Worm (Caenorhabditis elegans): ENCODE measurements around the gene dyf-2.

dyf-2 gene

DNA sequence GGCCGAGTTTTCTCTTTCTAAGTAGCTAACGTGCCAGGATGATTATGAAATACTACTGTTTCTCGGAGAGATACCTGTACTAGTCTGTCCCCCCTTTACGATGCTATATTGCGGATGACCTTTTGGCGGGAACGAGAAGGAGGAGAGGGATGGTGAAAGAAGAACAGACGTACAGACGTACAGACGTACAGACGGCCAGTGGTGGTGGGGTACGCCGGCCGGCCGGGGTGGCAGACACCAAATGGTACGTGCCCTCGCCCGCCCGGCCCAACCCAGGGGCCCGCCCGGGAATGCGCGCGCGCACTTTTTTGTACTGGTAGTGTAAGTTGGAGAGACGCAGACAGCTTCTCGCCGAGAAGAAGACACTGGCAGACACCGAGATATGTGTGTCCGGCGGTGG lies 34.8 kb upstream of the dyf-2 start:
- TF ChIP-seq ceh-22 (tag; optimal IDR thresholded peaks at IDR 0.05) (no peak), C38D4.7 (GFP tag; optimal IDR thresholded peaks at IDR 0.05) (peak; percentile 29), syd-9 (tag; optimal IDR thresholded peaks at IDR 0.05) (no peak), ttx-3 (tag; optimal IDR thresholded peaks at IDR 0.05) (no peak), ztf-16 (tag; optimal IDR thresholded peaks at IDR 0.05) (no peak), eyg-1 (tag; optimal IDR thresholded peaks at IDR 0.05) (peak; percentile 62), mec-3 (tag; optimal IDR thresholded peaks at IDR 0.05; ENCODE audit: borderline replicate concordance) (no peak), pat-9 (tag; optimal IDR thresholded peaks at IDR 0.05) (peak; percentile 49), ceh-48 (tag; optimal IDR thresholded peaks at IDR 0.05) (no peak), hlh-30 (tag; optimal IDR thresholded peaks at IDR 0.05; ENCODE audit: insufficient read depth) (no peak), sdc-2 (tag; optimal IDR thresholded peaks at IDR 0.05) (peak; percentile 73), fax-1 (tag; optimal IDR thresholded peaks at IDR 0.05) (no peak), che-1 (tag; optimal IDR thresholded peaks at IDR 0.05) (no peak), ceh-34 (tag; optimal IDR thresholded peaks at IDR 0.05) (peak; percentile 79), pag-3 (tag; optimal IDR thresholded peaks at IDR 0.05; ENCODE audit: borderline replicate concordance) (no peak), unc-3 (GFP tag; conservative IDR thresholded peaks at IDR 0.05) (no peak), unc-3 (tag; optimal IDR thresholded peaks at IDR 0.05) (no peak), ceh-45 (GFP tag; IDR thresholded peaks at IDR 0.05) (no peak), ceh-24 (tag; optimal IDR thresholded peaks at IDR 0.05) (no peak), rnt-1 (tag; optimal IDR thresholded peaks at IDR 0.05) (peak; percentile 14), npax-4 (tag; optimal IDR thresholded peaks at IDR 0.05) (no peak), zip-5 (tag; optimal IDR thresholded peaks at IDR 0.05) (no peak), sox-4 (tag; optimal IDR thresholded peaks at IDR 0.05) (no peak), ceh-9 (tag; optimal IDR thresholded peaks at IDR 0.05) (no peak), elt-2 (tag; optimal IDR thresholded peaks at IDR 0.05) (peak; percentile 33), elt-4 (tag; optimal IDR thresholded peaks at IDR 0.05) (no peak), pha-4 (tag; optimal IDR thresholded peaks at IDR 0.05) (no peak), ama-1 (optimal IDR thresholded peaks at IDR 0.05) (no peak), fkh-6 (tag; optimal IDR thresholded peaks at IDR 0.05) (peak; percentile 7), hlh-15 (tag; optimal IDR thresholded peaks at IDR 0.05) (no peak), C08G9.2 (tag; optimal IDR thresholded peaks at IDR 0.05) (peak; percentile 13), ceh-2 (tag; optimal IDR thresholded peaks at IDR 0.05) (peak; percentile 1), lin-11 (tag; optimal IDR thresholded peaks at IDR 0.05) (no peak), unc-86 (tag; optimal IDR thresholded peaks at IDR 0.05) (no peak), T23F11.4 (GFP tag; optimal IDR thresholded peaks at IDR 0.05) (peak; percentile 50), hlh-13 (GFP tag; optimal IDR thresholded peaks at IDR 0.05) (no peak), madf-2 (tag; optimal IDR thresholded peaks at IDR 0.05) (no peak), dmd-4 (tag; optimal IDR thresholded peaks at IDR 0.05; ENCODE audit: borderline replicate concordance) (no peak), fkh-10 (GFP tag; optimal IDR thresholded peaks at IDR 0.05) (no peak), nhr-232 (tag; optimal IDR thresholded peaks at IDR 0.05) (peak; percentile 1), pax-1 (tag; optimal IDR thresholded peaks at IDR 0.05) (no peak), gmeb-2 (tag; optimal IDR thresholded peaks at IDR 0.05) (peak; percentile 8), ceh-14 (tag; optimal IDR thresholded peaks at IDR 0.05) (no peak), nfya-1 (tag; optimal IDR thresholded peaks at IDR 0.05) (no peak), hlh-6 (tag; optimal IDR thresholded peaks at IDR 0.05) (no peak), ref-2 (tag; optimal IDR thresholded peaks at IDR 0.05) (peak; percentile 67), tbx-2 (tag; optimal IDR thresholded peaks at IDR 0.05) (peak; percentile 85), ceh-18 (tag; optimal IDR thresholded peaks at IDR 0.05) (no peak), lim-6 (tag; optimal IDR thresholded peaks at IDR 0.05) (peak; percentile 10), tbx-7 (tag; optimal IDR thresholded peaks at IDR 0.05) (no peak), ceh-6 (GFP tag; optimal IDR thresholded peaks at IDR 0.05) (peak; percentile 7), ets-4 (tag; optimal IDR thresholded peaks at IDR 0.05) (no peak), ceh-19 (GFP tag; optimal IDR thresholded peaks at IDR 0.05) (no peak), K02D7.2 (tag; optimal IDR thresholded peaks at IDR 0.05) (no peak)
